Fruit fly (Drosophila melanogaster) Kc167 (cell line): ENCODE results near the gene siz.

Experiments used
- Myc ChIP-seq: fragments of >200 bp; optimal IDR thresholded peaks from 2 replicates; lab custom pipeline; 2017; ENCODE audit warnings: missing external identifiers
- Sin3A ChIP-seq: fragments of >200 bp; optimal IDR thresholded peaks from 2 replicates; lab custom pipeline; 2018; ENCODE audit warnings: missing external identifiers
- h ChIP-seq: fragments of >200 bp; optimal IDR thresholded peaks from 3 replicates; lab custom pipeline; 2018; ENCODE audit warnings: missing external identifiers
- insv ChIP-seq: fragments of >200 bp; optimal IDR thresholded peaks from 3 replicates; lab custom pipeline; 2018; ENCODE audit warnings: missing external identifiers
- psq ChIP-seq: fragments of >200 bp; optimal IDR thresholded peaks from 2 replicates; lab custom pipeline; 2017; ENCODE audit warnings: missing external identifiers
- ttk ChIP-seq: sonication (Bioruptor generic); optimal IDR thresholded peaks from 2 replicates; lab custom pipeline; 2017; ENCODE audit warnings: missing external identifiers

Gene siz

DNA sequence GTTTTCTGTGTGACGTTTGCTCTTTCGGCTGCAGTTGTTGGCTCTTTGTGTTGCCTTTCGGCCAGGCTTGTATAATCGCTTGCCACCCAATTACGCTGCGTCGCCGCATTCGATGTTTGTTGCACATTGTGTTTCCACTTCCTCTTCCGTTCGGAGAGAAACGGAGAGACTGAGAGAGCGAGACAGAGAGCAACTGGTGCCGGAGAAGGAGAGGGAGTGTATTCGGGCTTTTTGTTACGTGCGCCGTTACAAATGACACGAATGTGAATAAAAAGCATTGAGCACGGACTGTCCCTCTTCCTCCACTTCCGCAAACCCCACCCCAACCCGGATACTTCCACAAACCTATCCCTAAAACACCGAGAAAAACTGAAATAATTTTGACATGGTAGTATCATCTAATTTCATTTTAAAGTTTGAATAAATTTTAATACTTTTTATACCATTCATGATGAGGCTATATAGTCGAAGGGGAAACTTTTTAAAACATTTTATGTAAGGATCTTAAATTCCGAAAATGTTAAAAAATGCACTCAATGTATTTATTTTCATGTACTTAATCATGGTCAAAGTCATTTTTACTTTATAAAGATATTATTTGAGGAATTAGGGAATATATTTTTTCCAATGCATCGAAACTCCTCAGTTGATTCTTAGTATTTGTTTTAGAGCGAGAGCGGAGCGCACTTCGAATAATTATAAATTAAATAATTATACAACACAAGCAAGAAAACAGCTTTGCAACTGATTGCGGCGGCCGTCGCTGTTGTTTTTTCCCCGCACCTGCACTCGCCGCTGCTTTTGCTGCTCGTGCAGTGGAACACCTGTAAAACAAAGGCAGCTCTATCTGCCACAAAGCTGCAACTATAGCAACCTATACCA, 26.1 kb downstream of the siz start:
- TF ChIP-seq Sin3A (lab: Kevin White, UChicago) (no peak), Myc (lab: Kevin White, UChicago) (no peak)

DNA sequence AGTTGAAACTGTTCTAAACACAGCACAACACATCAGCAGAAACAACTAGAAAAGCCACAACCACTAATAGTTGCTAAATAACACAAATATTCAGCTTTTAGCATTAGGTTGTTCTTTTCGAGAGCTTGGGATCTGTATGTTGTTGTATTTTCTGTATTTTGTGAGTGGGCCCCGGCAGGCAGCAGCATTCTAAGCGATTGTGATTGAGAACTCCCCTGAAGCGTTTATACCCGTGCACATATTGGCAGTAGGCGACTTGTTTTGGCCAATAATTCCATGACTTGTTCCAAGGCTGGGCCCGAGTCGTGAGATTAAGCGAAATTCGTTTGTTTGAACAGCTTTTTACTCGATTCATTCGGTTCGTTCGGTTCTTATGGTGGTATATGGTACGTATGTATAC, 27.6 kb downstream of the siz start:
- no peak for TF ChIP-seq psq (lab: Kevin White, UChicago)
- TF ChIP-seq ttk (lab: Kevin White, UChicago): no peak
- TF ChIP-seq Sin3A (lab: Kevin White, UChicago): no peak
- no peak for TF ChIP-seq insv
- no peak for TF ChIP-seq Myc (lab: Kevin White, UChicago)
- TF ChIP-seq h (lab: Kevin White, UChicago): no peak

DNA sequence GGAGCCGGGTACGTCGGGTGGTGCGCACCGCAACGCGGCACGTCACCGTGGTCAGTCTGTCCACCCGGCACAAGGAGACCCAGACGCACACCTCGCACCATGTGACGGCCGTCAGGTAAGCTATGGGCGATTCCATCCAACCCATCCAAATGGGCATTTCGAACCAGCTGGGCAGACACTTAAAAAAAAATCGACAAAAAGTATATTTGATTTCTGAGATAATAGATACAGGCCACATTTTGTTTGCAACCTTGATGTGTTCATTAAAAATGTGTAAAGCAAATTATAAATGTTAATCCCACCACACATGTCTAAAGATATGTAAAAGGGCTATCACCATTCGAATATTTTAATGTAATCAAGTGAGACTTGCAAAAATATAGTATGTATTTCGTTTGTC, 30.3 kb downstream of the siz start:
- TF ChIP-seq Myc (lab: Kevin White, UChicago) (no peak), h (lab: Kevin White, UChicago) (no peak), psq (lab: Kevin White, UChicago) (no peak), insv (no peak), ttk (lab: Kevin White, UChicago) (no peak), Sin3A (lab: Kevin White, UChicago) (no peak)

DNA sequence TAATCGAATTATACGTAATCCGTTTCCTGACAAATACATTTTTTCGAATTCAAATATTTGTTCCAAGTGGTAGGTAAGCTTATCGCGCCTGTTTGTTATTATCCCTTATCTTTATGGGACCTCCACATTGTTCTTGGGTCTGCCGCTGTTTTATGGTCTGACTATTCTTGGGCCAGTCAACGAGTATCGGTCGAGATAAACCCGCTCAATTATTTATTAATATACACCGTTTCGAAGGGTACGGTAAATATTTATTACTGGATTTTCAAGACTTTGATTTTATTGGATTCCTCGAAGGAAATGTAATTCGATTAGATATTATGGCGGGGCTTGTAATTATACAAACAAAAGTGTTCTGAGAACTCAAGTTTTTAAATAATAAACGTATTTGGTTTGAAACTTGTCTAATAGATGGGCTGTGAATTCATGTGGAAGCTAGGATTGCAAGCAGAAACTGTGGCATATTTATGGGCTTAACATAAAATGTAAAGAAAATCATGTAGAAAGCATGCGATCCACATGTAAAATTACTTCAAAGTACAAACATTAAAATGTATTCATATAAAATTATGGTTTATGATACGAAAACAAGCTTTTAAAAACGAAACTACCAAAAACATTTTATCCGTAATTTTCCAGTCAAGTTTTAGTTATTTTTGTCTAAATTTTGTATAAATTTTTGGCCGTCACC, 31.0 kb downstream of the siz start, which contains the start of gene CG43072:
Gene CG43072, plus strand, starts transcription at position 641 of the 691 bp plus-strand sequence.
- TF ChIP-seq ttk (lab: Kevin White, UChicago) (no peak), psq (lab: Kevin White, UChicago) (no peak), Myc (lab: Kevin White, UChicago) (no peak), insv (no peak), Sin3A (lab: Kevin White, UChicago) (no peak), h (lab: Kevin White, UChicago) (no peak)

DNA sequence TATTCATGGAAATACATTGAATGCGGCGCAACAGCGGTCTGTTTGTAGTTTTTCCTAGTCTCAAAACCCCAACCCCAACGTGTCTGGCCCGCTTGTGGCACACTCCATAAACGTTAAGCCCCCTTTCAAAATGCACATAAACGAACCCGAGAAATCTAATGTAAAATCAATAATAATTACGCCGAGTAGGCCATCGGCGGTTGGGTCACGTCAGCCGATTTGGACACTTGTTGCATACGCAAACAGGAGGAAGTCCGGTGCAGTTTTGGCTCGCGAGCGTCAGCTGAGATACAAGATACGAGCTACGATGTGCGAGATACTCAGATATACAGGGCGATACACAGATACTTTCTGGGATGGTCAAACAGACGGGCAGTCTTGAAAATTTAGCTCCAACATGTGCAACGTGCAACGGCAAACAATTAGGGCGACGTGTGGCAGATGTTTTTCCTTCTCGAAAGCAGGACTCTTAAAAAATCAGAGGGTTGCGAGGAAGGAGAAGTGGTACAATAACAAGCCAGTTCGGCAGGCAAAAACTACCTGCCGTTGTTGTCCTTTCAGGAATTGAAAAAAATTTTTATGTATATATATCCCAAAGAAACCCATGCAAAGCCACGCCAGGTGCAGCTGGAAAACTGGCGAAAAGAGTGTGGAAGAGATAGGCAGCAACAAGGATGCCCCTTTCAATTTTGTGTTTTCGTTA, 32.0 kb downstream of the siz start:
- TF ChIP-seq Sin3A (lab: Kevin White, UChicago) (no peak), Myc (lab: Kevin White, UChicago) (no peak), insv (no peak), h (lab: Kevin White, UChicago) (no peak), psq (lab: Kevin White, UChicago) (no peak), ttk (lab: Kevin White, UChicago) (no peak)

DNA sequence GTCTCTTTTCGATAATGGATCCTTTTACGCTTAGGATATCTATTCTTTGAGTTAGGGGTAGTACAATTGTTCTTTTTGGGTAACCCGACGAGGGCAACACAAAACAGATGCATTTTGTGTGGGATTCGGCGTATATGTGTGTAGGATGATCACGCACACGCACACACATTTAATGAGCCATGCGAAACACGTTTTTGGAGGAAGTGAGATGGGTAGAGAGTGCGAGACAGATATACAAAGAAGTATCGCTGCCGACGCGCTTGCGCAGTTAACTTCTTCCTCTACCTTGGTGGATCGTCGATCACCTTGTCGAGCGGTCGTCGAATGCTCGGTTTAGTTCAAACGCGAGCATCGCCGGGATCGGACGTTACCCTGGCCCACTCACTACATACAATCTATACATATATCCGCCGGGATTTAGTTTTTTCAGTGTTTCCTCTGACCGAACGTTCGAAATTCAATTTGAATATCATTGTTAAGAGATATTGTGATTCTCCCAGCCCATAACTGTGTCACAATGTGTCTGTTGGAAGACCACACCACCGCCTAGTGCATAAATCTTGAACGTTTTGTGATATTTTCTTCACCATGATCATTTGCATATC, 33.3 kb downstream of the siz start:
- TF ChIP-seq Sin3A (lab: Kevin White, UChicago) (no peak), h (lab: Kevin White, UChicago) (no peak), insv (no peak), psq (lab: Kevin White, UChicago) (no peak)

DNA sequence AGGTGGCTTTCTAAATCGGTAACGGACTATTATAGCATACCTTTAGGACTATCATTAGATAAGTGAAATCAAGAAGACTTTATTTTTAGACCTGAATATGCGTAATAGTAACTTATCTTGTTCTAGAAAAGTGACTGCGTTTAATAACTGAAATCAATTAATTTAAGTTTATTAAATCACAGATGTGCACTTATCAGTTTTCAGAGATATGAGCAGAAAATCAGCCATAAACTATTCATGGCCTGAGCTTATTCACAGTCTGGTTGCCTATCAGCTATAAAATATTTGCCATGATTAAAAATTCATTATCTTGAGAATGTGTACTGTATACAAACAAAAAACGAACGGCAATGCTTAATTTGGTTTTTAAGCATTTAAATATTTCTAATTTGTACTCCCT, 35.1 kb downstream of the siz start:
- TF ChIP-seq Sin3A (lab: Kevin White, UChicago) (no peak), h (lab: Kevin White, UChicago) (no peak), psq (lab: Kevin White, UChicago) (no peak), Myc (lab: Kevin White, UChicago) (no peak), ttk (lab: Kevin White, UChicago) (no peak), insv (no peak)

DNA sequence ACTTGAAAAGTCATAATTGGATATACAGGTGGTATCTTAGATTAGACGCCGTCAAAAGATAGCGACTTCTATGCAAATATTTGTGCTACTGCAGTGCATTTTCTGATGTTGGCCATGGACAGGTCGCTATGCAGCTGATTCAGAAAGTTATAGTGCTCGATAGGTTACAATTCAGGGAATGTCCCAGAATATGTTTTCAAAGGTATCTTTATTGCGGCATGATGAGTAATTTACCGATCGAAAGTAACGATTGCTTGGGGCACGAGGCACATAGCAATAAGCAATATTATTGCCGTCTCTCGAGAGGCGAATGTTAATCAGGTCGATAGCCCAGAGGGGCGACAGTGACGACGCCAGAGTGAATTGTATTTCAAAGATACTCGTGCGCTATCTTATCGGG, 35.7 kb downstream of the siz start:
- TF ChIP-seq ttk (lab: Kevin White, UChicago): no peak
- no peak for TF ChIP-seq insv
- TF ChIP-seq Sin3A (lab: Kevin White, UChicago): no peak
- no peak for TF ChIP-seq psq (lab: Kevin White, UChicago)
- TF ChIP-seq Myc (lab: Kevin White, UChicago): no peak
- TF ChIP-seq h (lab: Kevin White, UChicago): no peak

DNA sequence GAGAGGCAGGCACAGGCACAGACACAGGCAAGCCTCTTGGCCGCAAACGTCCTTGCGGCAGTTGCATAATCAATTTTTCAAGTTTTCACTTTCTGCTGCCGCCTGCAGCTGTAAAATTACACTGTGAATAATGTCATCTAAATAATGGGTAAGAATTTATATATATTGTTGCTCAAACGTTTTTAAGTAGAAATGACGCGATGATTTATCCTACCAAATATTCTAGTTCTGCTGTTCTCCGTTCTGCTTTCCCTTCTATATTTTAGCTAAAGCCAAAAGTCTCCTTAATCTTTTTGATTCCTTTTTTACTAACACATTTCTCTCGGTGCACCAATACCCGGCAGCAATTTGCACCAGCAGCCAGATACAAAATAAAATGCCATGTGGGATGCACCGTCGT, 46.1 kb downstream of the siz start:
- TF ChIP-seq Sin3A (lab: Kevin White, UChicago) (no peak), h (lab: Kevin White, UChicago) (no peak), Myc (lab: Kevin White, UChicago) (no peak), ttk (lab: Kevin White, UChicago) (no peak)

DNA sequence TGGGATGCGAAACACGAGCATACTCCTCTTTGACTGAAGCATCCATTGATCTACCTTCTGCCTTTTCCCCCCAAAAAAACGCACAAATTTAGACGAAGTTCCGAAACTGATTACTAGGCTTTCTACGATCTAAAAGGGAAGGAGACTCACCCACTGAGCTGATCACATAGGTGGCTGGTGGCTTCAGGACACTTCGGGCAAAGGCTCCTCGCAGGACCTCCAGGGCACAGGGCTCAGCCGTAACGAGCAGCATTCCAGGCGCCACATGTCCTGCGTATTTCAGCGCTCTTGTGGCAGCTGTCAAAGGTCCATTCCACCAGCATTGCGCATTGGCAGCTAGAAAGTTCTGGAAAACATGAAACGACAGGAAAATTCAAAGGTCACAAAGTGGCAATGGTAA, 54.6 kb downstream of the siz start, which contains the start of gene CG33285:
Gene CG33285, minus strand, starts transcription at position 101 of the 400 bp plus-strand sequence.
- TF ChIP-seq Sin3A (lab: Kevin White, UChicago) (no peak), Myc (lab: Kevin White, UChicago) (no peak), insv (no peak), psq (lab: Kevin White, UChicago) (no peak), h (lab: Kevin White, UChicago) (no peak), ttk (lab: Kevin White, UChicago) (no peak)

DNA sequence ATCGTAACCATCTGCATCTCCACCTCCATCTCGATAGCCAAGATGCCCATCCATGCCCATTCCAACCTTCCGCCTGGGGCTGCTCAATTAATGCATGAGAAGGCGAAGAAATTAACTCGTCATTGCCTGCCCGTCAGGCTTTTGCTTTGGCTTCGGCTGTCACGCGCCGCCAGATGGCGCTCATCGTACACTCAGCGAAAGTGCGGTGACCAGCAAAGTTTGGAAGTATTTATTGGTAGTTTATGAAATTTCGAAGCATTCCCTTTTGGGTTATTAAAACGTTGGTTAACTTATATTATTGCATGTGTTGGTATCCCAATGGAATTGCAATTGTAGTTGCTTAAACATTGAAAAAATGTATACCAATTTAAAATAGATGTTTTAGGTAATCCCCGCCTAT, 55.9 kb downstream of the siz start:
- TF ChIP-seq insv (no peak), Sin3A (lab: Kevin White, UChicago) (no peak), Myc (lab: Kevin White, UChicago) (no peak), ttk (lab: Kevin White, UChicago) (no peak), psq (lab: Kevin White, UChicago) (no peak), h (lab: Kevin White, UChicago) (no peak)
